Worm (Caenorhabditis elegans) whole organism, midembryonic: Measurements from ENCODE around the gene Y39B6A.43.
"Not testable (repeated sequence)": the region's sequence is repeated elsewhere in the genome, so short reads cannot be mapped to it uniquely, and the experiment has no call there.

Experiments
- T22C8.4 ChIP-seq: fragments of 200-800 bp; sonication (Bioruptor generic); IDR thresholded peaks from 2 replicates; pipeline ENCODE4 v1.3.6; 2022; ENCODE audit warnings: missing genetic modification characterization, missing compliant biosample characterization
- cog-1 ChIP-seq: sonication (generic microtip); optimal IDR thresholded peaks from 2 replicates; lab custom pipeline; 2016; ENCODE audit warnings: missing genetic modification characterization, missing compliant biosample characterization
- flt-1 ChIP-seq: fragments of 200-800 bp; sonication (Bioruptor generic); IDR thresholded peaks from 2 replicates; pipeline ENCODE4 v1.3.6; 2022; ENCODE audit warnings: missing genetic modification characterization, missing compliant biosample characterization
- klf-2 ChIP-seq: fragments of 200-800 bp; sonication (Bioruptor generic); conservative IDR thresholded peaks from 2 replicates; pipeline ENCODE4 v1.3.6; 2022; ENCODE audit warnings: missing genetic modification reagents, missing genetic modification characterization, missing compliant biosample characterization
- med-1 ChIP-seq: sonication (generic microtip); optimal IDR thresholded peaks from 2 replicates; lab custom pipeline; 2017; ENCODE audit warnings: missing genetic modification characterization, mild to moderate bottlenecking, missing compliant biosample characterization, antibody characterized with exemption, missing genetic modification reagents; ENCODE audit not compliant: insufficient read depth
- ref-1 ChIP-seq: fragments of 200-800 bp; sonication (Bioruptor generic); conservative IDR thresholded peaks from 2 replicates; pipeline ENCODE4 v1.3.6; 2022; ENCODE audit warnings: missing genetic modification reagents, missing genetic modification characterization, missing compliant biosample characterization
- tab-1 ChIP-seq: fragments of 200-800 bp; sonication (Bioruptor generic); IDR thresholded peaks from 2 replicates; pipeline ENCODE4 v1.3.6; 2022; ENCODE audit warnings: missing genetic modification characterization, missing compliant biosample characterization
- ztf-23 ChIP-seq: fragments of 200-800 bp; sonication (Bioruptor generic); IDR thresholded peaks from 2 replicates; pipeline ENCODE4 v1.3.6; 2022; ENCODE audit warnings: missing genetic modification reagents, missing genetic modification characterization, missing compliant biosample characterization
- ztf-29 ChIP-seq: fragments of 200-800 bp; sonication (Bioruptor generic); IDR thresholded peaks from 2 replicates; pipeline ENCODE4 v1.3.6; 2022; ENCODE audit warnings: missing genetic modification reagents, missing genetic modification characterization, missing compliant biosample characterization

The Y39B6A.43 gene

DNA sequence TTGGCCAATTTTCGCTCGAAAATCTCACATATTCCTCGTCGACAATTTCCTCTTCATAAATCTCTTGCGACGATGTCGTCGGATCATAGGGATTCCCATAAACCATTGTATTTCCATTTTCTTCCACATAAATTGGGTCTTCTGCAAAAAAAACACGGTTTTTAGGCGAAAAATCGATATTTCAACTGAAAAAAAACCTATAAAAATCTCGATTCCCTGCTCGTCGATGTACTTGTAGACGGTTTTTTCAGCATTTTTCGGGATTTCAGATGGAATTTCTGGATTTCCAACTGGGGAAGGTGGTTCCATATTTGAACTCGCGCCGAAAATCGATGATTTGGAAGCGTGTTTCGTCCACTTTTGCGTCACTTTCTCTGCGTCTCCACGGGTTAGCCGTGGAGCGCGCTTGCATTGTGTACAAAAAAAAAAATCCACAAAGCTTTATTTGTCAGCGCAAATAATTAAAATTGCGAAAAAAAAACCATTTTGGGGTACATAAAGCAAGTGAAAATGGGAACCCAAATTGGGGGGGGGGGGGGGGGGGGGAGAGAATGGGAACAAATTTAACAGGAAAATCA, at the start of gene Y39B6A.43:
TSS of gene Y39B6A.43 (minus strand) at position 351 of the 578 bp plus-strand sequence.
- TF ChIP-seq ref-1 (no peak), ztf-29 (no peak), med-1 (GFP tag; lab: Kevin White, UChicago) (no peak), cog-1 (peak; percentile 84), tab-1 (GFP tag; lab: Robert Waterston, UW) (0 out of 2 replicates have a peak, but pooled peaks have one; percentile 62), ztf-23 (GFP tag; lab: Robert Waterston, UW) (peak; percentile 83), T22C8.4 (GFP tag; lab: Robert Waterston, UW) (peak; percentile 54), klf-2 (GFP tag; lab: Robert Waterston, UW) (0 out of 2 replicates have a peak, but pooled peaks have one; percentile 17), flt-1 (GFP tag; lab: Robert Waterston, UW) (peak; percentile 88)

- TF ChIP-seq T22C8.4 (GFP tag; lab: Robert Waterston, UW), result peak; percentile 79
Observed at ce11 chrV:19014940-19015339, 47.3 kb upstream of the Y39B6A.43 start.

DNA sequence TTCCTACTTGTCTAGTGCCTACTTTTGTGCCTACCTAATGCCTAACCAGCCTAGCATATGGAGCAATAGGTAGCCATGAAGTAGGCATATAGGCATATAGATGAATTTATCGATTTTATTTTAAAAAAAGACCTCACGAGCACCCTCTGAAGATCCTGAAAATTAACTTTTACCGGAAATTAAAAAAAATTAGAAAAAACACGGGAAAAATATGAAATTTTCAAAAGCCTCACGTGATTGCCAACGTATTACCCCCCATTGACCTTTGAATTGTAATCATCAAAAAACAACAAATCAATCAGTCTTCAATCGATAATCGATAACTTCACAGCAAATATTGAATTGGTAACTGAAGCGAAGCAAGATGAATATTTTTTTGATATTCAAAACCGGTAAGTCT, 46.6 kb upstream of the Y39B6A.43 start, which contains the start of gene Y39B6A.30:
TSS of gene Y39B6A.30 (plus strand) at position 301 of the 400 bp plus-strand sequence.
- TF ChIP-seq ztf-23 (GFP tag; lab: Robert Waterston, UW); flt-1 (GFP tag; lab: Robert Waterston, UW); cog-1: not testable (repeated sequence)

DNA sequence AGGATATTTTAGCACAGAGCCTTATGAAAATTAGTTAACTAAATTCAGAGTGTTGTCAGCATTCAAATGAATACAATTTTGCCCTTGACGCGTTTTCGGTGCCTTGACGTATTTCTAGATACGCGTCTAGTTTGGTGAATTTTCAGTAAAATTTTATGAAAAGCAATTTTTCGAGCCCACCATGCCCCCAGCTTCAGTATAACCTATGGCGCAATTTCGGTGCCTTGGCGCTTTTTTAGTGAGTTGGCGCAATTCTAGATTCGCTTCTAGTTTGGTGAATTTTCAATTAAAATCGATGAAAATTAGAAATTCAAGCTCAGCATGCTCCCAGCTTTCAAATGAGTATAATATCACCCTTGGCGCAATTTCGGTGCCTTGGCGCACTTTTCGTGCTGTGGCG, 45.6 kb upstream of the Y39B6A.43 start:
- TF ChIP-seq med-1 (GFP tag; lab: Kevin White, UChicago) (no peak), cog-1 (no peak), ztf-29 (no peak), klf-2 (GFP tag; lab: Robert Waterston, UW) (no peak), ztf-23 (GFP tag; lab: Robert Waterston, UW) (no peak), tab-1 (GFP tag; lab: Robert Waterston, UW) (no peak), flt-1 (GFP tag; lab: Robert Waterston, UW) (no peak), T22C8.4 (GFP tag; lab: Robert Waterston, UW) (no peak), ref-1 (no peak)

DNA sequence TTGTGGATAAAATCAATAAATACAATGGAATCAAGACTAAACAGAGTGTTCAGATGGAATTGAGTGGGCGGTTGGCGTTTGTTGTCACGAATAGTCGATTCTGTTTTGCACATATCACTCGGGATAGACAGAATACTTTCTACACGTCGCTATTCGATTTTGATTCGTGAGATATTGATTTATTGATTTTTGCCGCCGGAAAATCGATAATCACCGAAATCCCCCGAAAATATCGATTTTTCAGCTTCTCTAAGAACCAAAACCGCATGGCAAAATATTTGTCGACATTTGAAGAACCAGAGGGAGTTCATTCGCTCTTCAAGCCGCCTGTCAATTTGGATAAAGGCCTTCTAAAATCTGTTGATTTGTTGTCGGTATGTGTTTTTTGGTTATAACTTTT, 42.8 kb upstream of the Y39B6A.43 start:
- TF ChIP-seq ztf-29, result no peak
- peak; percentile 77 for TF ChIP-seq T22C8.4 (GFP tag; lab: Robert Waterston, UW)

DNA sequence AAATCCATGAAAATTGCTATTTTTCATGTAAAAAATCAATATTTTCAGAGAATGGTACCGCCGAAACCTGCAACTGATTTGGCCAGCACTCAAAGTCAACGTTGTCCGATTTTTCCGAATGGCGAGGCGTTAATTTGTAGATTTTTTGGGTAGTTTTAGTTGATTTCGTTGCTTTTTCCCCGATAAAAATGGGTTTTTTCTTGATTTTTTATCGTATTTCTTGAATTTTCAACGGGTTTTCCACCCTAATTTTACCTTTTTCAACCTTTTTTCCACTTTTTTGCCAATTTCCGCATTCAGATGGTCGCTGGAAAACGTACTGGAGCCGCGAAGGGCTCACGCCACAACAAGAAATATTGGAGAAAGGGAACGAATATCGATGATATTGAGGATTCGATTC, 34.0 kb upstream of the Y39B6A.43 start, which contains the start of gene Y39B6A.33:
TSS of gene Y39B6A.33 (plus strand) at position 301 of the 400 bp plus-strand sequence.
- TF ChIP-seq med-1 (GFP tag; lab: Kevin White, UChicago) (no peak), ztf-23 (GFP tag; lab: Robert Waterston, UW) (no peak), tab-1 (GFP tag; lab: Robert Waterston, UW) (no peak), ztf-29 (no peak), klf-2 (GFP tag; lab: Robert Waterston, UW) (no peak), ref-1 (no peak), T22C8.4 (GFP tag; lab: Robert Waterston, UW) (no peak), flt-1 (GFP tag; lab: Robert Waterston, UW) (no peak), cog-1 (no peak)

DNA sequence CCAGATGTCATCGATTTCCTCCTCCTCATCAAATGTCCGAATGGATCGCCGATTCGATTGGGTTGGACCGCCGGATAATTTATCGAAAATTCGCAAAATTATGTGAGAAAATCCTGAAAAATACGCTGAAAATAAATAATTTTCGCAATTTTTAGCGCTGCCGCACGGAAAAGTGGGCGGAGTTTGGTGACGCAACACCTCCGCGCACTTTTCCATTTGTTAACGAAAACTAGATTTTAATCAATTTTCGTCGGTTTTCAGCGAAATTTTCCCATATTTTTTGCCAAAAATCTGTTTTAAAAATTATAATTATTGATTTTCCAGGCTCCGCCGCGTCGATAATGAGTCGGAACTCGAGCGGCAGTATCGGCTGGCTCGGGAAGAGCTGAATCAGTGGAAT, 33.4 kb upstream of the Y39B6A.43 start, which contains the start of gene Y39B6A.34:
TSS of gene Y39B6A.34 (plus strand) at position 3 of the 400 bp plus-strand sequence.
- TF ChIP-seq klf-2 (GFP tag; lab: Robert Waterston, UW), result no peak
- TF ChIP-seq ref-1, result no peak
- no peak for TF ChIP-seq tab-1 (GFP tag; lab: Robert Waterston, UW)
- TF ChIP-seq flt-1 (GFP tag; lab: Robert Waterston, UW), result no peak
- TF ChIP-seq T22C8.4 (GFP tag; lab: Robert Waterston, UW), result no peak
- no peak for TF ChIP-seq cog-1
- no peak for TF ChIP-seq ztf-23 (GFP tag; lab: Robert Waterston, UW)
- no peak for TF ChIP-seq ztf-29
- no peak for TF ChIP-seq med-1 (GFP tag; lab: Kevin White, UChicago)

- TF ChIP-seq ref-1 (no peak), ztf-29 (no peak), med-1 (GFP tag; lab: Kevin White, UChicago) (no peak), cog-1 (no peak), klf-2 (GFP tag; lab: Robert Waterston, UW) (no peak), flt-1 (GFP tag; lab: Robert Waterston, UW) (no peak), T22C8.4 (GFP tag; lab: Robert Waterston, UW) (no peak), tab-1 (GFP tag; lab: Robert Waterston, UW) (no peak)
Observed at ce11 chrV:19000542-19000941, 32.9 kb upstream of the Y39B6A.43 start.

DNA sequence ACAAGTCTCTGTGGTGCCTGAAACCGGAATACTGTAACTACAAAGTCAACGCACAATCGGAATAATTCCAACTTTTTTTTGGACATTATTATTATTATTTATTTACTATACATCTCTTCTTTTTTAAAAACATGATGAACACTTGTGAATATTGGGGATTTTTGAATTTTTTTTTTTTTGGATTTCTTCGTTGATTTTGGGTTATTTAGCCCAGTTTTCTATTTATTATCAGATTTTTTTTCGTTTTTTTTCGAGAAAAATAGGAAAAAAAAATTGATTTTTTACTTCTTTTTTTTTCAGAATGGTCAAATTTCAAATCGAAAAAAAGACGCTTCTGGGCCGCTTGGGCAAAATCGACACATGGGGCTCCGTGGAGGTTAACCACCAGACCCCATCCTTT, 30.4 kb upstream of the Y39B6A.43 start, which contains the start of gene tgt-2:
TSS of gene tgt-2 (plus strand) at position 301 of the 400 bp plus-strand sequence.
- no peak for TF ChIP-seq ztf-23 (GFP tag; lab: Robert Waterston, UW)
- no peak for TF ChIP-seq cog-1
- no peak for TF ChIP-seq T22C8.4 (GFP tag; lab: Robert Waterston, UW)
- TF ChIP-seq ztf-29, result no peak
- no peak for TF ChIP-seq klf-2 (GFP tag; lab: Robert Waterston, UW)
- TF ChIP-seq tab-1 (GFP tag; lab: Robert Waterston, UW), result no peak
- no peak for TF ChIP-seq flt-1 (GFP tag; lab: Robert Waterston, UW)
- no peak for TF ChIP-seq med-1 (GFP tag; lab: Kevin White, UChicago)
- no peak for TF ChIP-seq ref-1

- TF ChIP-seq flt-1 (GFP tag; lab: Robert Waterston, UW), result no peak
- TF ChIP-seq T22C8.4 (GFP tag; lab: Robert Waterston, UW), result peak; percentile 87
Observed at ce11 chrV:18993535-18993990, 25.9 kb upstream of the Y39B6A.43 start, which contains the start of gene gtf-2F2. Gene gtf-2F2, plus strand, starts transcription at chrV:18993940.
